Fruit fly (Drosophila melanogaster) whole organism, wandering third instar larva: ENCODE measurements around the gene CG6688.

Experiments
- Abd-B ChIP-seq: fragments of >200 bp; optimal IDR thresholded peaks from 2 replicates; lab custom pipeline; 2017; ENCODE audit warnings: missing biosample characterization, missing genetic modification characterization
- CG32264 ChIP-seq: fragments of 200-800 bp; sonication (Bioruptor generic); optimal IDR thresholded peaks from 2 replicates; lab custom pipeline; 2016; ENCODE audit warnings: missing biosample characterization, missing genetic modification characterization
- N ChIP-seq: fragments of >200 bp; optimal IDR thresholded peaks from 2 replicates; lab custom pipeline; 2018; ENCODE audit warnings: missing biosample characterization, missing external identifiers, missing genetic modification characterization
- h ChIP-seq: fragments of 200-800 bp; sonication (Bioruptor generic); optimal IDR thresholded peaks from 3 replicates; lab custom pipeline; 2016; ENCODE audit warnings: missing biosample characterization, mild to moderate bottlenecking, missing genetic modification characterization
- psq ChIP-seq: fragments of 200-800 bp; sonication (Bioruptor generic); optimal IDR thresholded peaks from 3 replicates; lab custom pipeline; 2017; ENCODE audit warnings: missing biosample characterization, mild to moderate bottlenecking, missing genetic modification characterization, moderate library complexity

DNA sequence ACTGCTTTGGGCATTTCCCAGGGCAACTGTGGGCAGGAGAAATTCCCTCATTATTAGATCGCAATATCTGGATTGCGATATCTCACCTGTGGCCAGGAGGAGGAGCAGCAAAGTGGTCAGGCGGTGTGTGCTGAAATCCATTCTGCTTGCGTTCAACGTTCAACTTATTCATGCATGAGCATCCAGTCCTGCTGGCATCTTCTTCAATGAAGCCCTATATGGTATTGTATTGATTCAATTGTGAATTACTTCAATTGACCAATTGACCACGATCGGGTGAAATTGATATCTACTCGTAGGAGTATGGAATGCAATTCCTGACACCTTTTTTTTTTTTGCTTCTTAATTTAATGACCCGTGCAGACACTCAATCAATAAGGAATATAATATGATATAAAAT is 43.9 kb downstream of the CG6688 start:
- TF ChIP-seq Abd-B (no peak), N (GFP tag; lab: Kevin White, UChicago) (no peak), psq (no peak), CG32264 (GFP tag; lab: Kevin White, UChicago) (no peak), h (no peak)
